Worm (Caenorhabditis elegans): ENCODE data around the gene F49A5.10.

DNA sequence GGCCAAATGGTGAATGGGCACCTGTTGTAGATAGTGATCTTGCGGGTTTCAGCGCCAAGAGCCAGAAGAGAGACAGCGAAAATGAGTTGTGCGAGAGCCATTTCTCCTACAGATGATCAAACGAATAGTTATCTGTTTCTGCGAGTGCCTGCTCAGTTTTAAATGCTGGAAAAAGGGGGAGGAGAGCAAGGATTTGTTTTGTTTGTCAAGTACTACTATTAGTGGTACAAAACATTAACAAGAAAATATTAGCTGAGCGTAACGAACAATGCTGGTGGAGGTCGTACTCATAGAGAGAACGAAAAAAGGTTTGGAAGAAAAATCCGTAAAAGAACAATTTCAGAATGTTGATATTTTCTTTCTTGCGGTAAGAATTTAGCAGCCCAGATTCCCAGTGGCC is 3.7 kb upstream of the F49A5.10 start, which contains the start of gene thn-4:
- TF ChIP-seq ama-1 (optimal IDR thresholded peaks at IDR 0.05), result no peak
- TF ChIP-seq skn-1 (tag; optimal IDR thresholded peaks at IDR 0.05), result no peak
- no peak for TF ChIP-seq unc-62 (GFP tag; optimal IDR thresholded peaks at IDR 0.05)
- no peak for TF ChIP-seq ztf-11 (tag; optimal IDR thresholded peaks at IDR 0.05)
- TF ChIP-seq mdl-1 (tag; optimal IDR thresholded peaks at IDR 0.05), result no peak
- no peak for TF ChIP-seq nhr-21 (tag; optimal IDR thresholded peaks at IDR 0.05)
